Fruit fly (Drosophila melanogaster) whole organism, embryonic: Measurements from ENCODE around the gene CG12522.

ENCODE experiments used
- Atf3 ChIP-seq: fragments of 200-800 bp; sonication (Bioruptor generic); optimal IDR thresholded peaks from 3 replicates; lab custom pipeline; 2016; ENCODE audit warnings: missing biosample characterization, missing genetic modification characterization
- Awh ChIP-seq: fragments of 200-800 bp; sonication (Bioruptor generic); IDR thresholded peaks from 2 replicates; pipeline ENCODE4, ENCODE4 v1.3.6; 2022; ENCODE audit warnings: missing biosample characterization, missing genetic modification characterization
- Bteb2 ChIP-seq: fragments of 200-800 bp; sonication (Bioruptor generic); optimal IDR thresholded peaks from 2 replicates; lab custom pipeline; 2016; ENCODE audit warnings: missing biosample characterization, missing genetic modification characterization
- CG10462 ChIP-seq: fragments of 200-800 bp; sonication (Bioruptor generic); optimal IDR thresholded peaks from 2 replicates; lab custom pipeline; 2016; ENCODE audit warnings: missing biosample characterization, missing genetic modification characterization
- CG11398 ChIP-seq: fragments of 200-800 bp; sonication (Bioruptor generic); optimal IDR thresholded peaks from 2 replicates; lab custom pipeline; 2016; ENCODE audit warnings: missing biosample characterization, missing genetic modification characterization
- CG11456 ChIP-seq: fragments of 200-800 bp; sonication (Bioruptor generic); IDR thresholded peaks from 3 replicates; pipeline ENCODE4 v1.3.6; 2022; ENCODE audit warnings: missing biosample characterization, missing genetic modification characterization
- CG11560 ChIP-seq: fragments of 200-800 bp; sonication (Bioruptor generic); IDR thresholded peaks from 3 replicates; pipeline ENCODE4 v1.3.6; 2022; ENCODE audit warnings: missing biosample characterization, missing genetic modification characterization
- CG12659 ChIP-seq: fragments of 200-800 bp; sonication (Bioruptor generic); optimal IDR thresholded peaks from 3 replicates; lab custom pipeline; 2017; ENCODE audit warnings: mild to moderate bottlenecking, missing biosample characterization, missing genetic modification reagents, missing genetic modification characterization
- CG13894 ChIP-seq: fragments of 200-800 bp; sonication (Bioruptor generic); optimal IDR thresholded peaks from 3 replicates; lab custom pipeline; 2018; ENCODE audit warnings: missing biosample characterization, mild to moderate bottlenecking, missing genetic modification characterization, moderate library complexity
- CG14441 ChIP-seq: fragments of 200-800 bp; sonication (Bioruptor generic); IDR thresholded peaks from 2 replicates; pipeline ENCODE4 v1.3.6; 2022; ENCODE audit warnings: missing biosample characterization, missing genetic modification characterization
- CG14860 ChIP-seq: fragments of 200-800 bp; sonication (Bioruptor generic); IDR thresholded peaks from 3 replicates; pipeline ENCODE4 v1.3.6; 2022; ENCODE audit warnings: missing biosample characterization, missing genetic modification characterization; ENCODE audit not compliant: partially characterized antibody
- CG1602 ChIP-seq: fragments of 200-800 bp; sonication (Bioruptor generic); optimal IDR thresholded peaks from 3 replicates; lab custom pipeline; 2016; ENCODE audit warnings: missing biosample characterization, missing genetic modification characterization
- CG1832 ChIP-seq: fragments of 200-800 bp; sonication (Bioruptor generic); optimal IDR thresholded peaks from 2 replicates; lab custom pipeline; 2017; ENCODE audit warnings: missing biosample characterization, mild to moderate bottlenecking, missing genetic modification characterization, inconsistent platforms
- CG32767 ChIP-seq: fragments of 200-800 bp; sonication (Bioruptor generic); IDR thresholded peaks from 2 replicates; pipeline ENCODE4 v1.3.6; 2022; ENCODE audit warnings: missing biosample characterization, missing genetic modification characterization
- CG6689 ChIP-seq: fragments of 200-800 bp; sonication (Bioruptor generic); IDR thresholded peaks from 2 replicates; pipeline ENCODE4 v1.3.6; 2022; ENCODE audit warnings: missing biosample characterization, missing genetic modification characterization
- CG7987 ChIP-seq: fragments of 200-800 bp; sonication (Bioruptor generic); optimal IDR thresholded peaks from 2 replicates; lab custom pipeline; 2018; ENCODE audit warnings: missing biosample characterization, mild to moderate bottlenecking, missing genetic modification characterization, moderate library complexity
- CG8359 ChIP-seq: fragments of 200-800 bp; sonication (Bioruptor generic); optimal IDR thresholded peaks from 2 replicates; lab custom pipeline; 2017; ENCODE audit warnings: missing biosample characterization, mild to moderate bottlenecking, missing genetic modification characterization, borderline replicate concordance
- Camta ChIP-seq: fragments of 200-800 bp; sonication (Bioruptor generic); optimal IDR thresholded peaks from 2 replicates; lab custom pipeline; 2016; ENCODE audit warnings: missing biosample characterization, missing genetic modification characterization
- CkIIα-i1 ChIP-seq: fragments of 200-800 bp; sonication (Bioruptor generic); IDR thresholded peaks from 2 replicates; pipeline ENCODE4 v1.3.6; 2022; ENCODE audit warnings: missing biosample characterization, missing genetic modification characterization
- Dref ChIP-seq: fragments of 200-800 bp; sonication (Bioruptor generic); IDR thresholded peaks from 2 replicates; pipeline ENCODE4 v1.3.6; 2022; ENCODE audit warnings: missing biosample characterization, missing genetic modification characterization
- ERR ChIP-seq: fragments of 200-800 bp; sonication (Bioruptor generic); optimal IDR thresholded peaks from 2 replicates; lab custom pipeline; 2016; ENCODE audit warnings: missing biosample characterization, missing genetic modification characterization
- HLH4C ChIP-seq: fragments of 200-800 bp; sonication (Bioruptor generic); IDR thresholded peaks from 3 replicates; pipeline ENCODE4 v1.3.6; 2022; ENCODE audit warnings: missing biosample characterization, missing genetic modification characterization; ENCODE audit not compliant: partially characterized antibody
- Max ChIP-seq: fragments of 200-800 bp; sonication (Bioruptor generic); optimal IDR thresholded peaks from 2 replicates; lab custom pipeline; 2016; ENCODE audit warnings: missing biosample characterization, mild to moderate bottlenecking, missing genetic modification characterization
- NC2α ChIP-seq: fragments of 200-800 bp; sonication (Bioruptor generic); optimal IDR thresholded peaks from 2 replicates; lab custom pipeline; 2016; ENCODE audit warnings: missing biosample characterization, missing genetic modification characterization
- NFAT ChIP-seq: fragments of 200-800 bp; sonication (Bioruptor generic); IDR thresholded peaks from 2 replicates; pipeline ENCODE4 v1.3.6; 2022; ENCODE audit warnings: missing biosample characterization, missing genetic modification characterization
- Poxn ChIP-seq: fragments of 200-800 bp; sonication (Bioruptor generic); IDR thresholded peaks from 2 replicates; pipeline ENCODE4 v1.3.6; 2022; ENCODE audit warnings: missing biosample characterization, missing genetic modification characterization
- Spps ChIP-seq: fragments of 200-800 bp; sonication (Bioruptor generic); optimal IDR thresholded peaks from 2 replicates; lab custom pipeline; 2018; ENCODE audit warnings: missing biosample characterization, mild to moderate bottlenecking, missing genetic modification characterization
- Usf ChIP-seq: fragments of 200-800 bp; sonication (Bioruptor generic); optimal IDR thresholded peaks from 2 replicates; lab custom pipeline; 2017; ENCODE audit warnings: missing genotype, missing biosample characterization, missing genetic modification characterization
- al ChIP-seq: fragments of 200-800 bp; sonication (Bioruptor generic); IDR thresholded peaks from 2 replicates; pipeline ENCODE4 v1.3.6; 2022; ENCODE audit warnings: missing biosample characterization, missing genetic modification characterization
- cad ChIP-seq: fragments of >200 bp; optimal IDR thresholded peaks from 2 replicates; lab custom pipeline; 2017; ENCODE audit warnings: missing biosample characterization, missing genetic modification characterization
- crol ChIP-seq: fragments of 200-800 bp; sonication (Bioruptor generic); IDR thresholded peaks from 2 replicates; pipeline ENCODE4 v1.3.6; 2022; ENCODE audit warnings: missing biosample characterization, missing genetic modification characterization
- da ChIP-seq: fragments of 200-800 bp; sonication (Bioruptor generic); optimal IDR thresholded peaks from 2 replicates; lab custom pipeline; 2016; ENCODE audit warnings: missing biosample characterization, missing genetic modification characterization
- danr ChIP-seq: fragments of 200-800 bp; sonication (Bioruptor generic); IDR thresholded peaks from 2 replicates; pipeline ENCODE4 v1.3.6; 2022; ENCODE audit warnings: missing biosample characterization, missing genetic modification characterization
- esg ChIP-seq: fragments of 200-800 bp; sonication (Bioruptor generic); conservative IDR thresholded peaks from 2 replicates; pipeline ENCODE4 v1.3.6; 2022; ENCODE audit warnings: missing biosample characterization, missing genetic modification characterization
- eve ChIP-seq, 2 experiments: fragments of >200 bp; optimal IDR thresholded peaks; 2 replicates each; lab custom pipeline; 2017; ENCODE audit warnings: missing biosample characterization in 2 of 2, missing genetic modification characterization in 2 of 2
- gce ChIP-seq: fragments of 200-800 bp; sonication (Bioruptor generic); IDR thresholded peaks from 3 replicates; pipeline ENCODE4 v1.3.6; 2022; ENCODE audit warnings: missing biosample characterization, missing genetic modification characterization
- gem ChIP-seq: fragments of 200-800 bp; sonication (Bioruptor generic); optimal IDR thresholded peaks from 2 replicates; lab custom pipeline; 2019; ENCODE audit warnings: missing biosample characterization, mild to moderate bottlenecking, missing genetic modification characterization, moderate library complexity
- gsb-n ChIP-seq: fragments of 200-800 bp; sonication (Bioruptor generic); optimal IDR thresholded peaks from 3 replicates; lab custom pipeline; 2018; ENCODE audit warnings: missing biosample characterization, mild to moderate bottlenecking, missing genetic modification characterization
- jing ChIP-seq: fragments of 200-800 bp; sonication (Bioruptor generic); optimal IDR thresholded peaks from 2 replicates; lab custom pipeline; 2018; ENCODE audit warnings: missing biosample characterization, mild to moderate bottlenecking, missing genetic modification characterization
- lilli ChIP-seq: fragments of 200-800 bp; sonication (Bioruptor generic); optimal IDR thresholded peaks from 3 replicates; lab custom pipeline; 2016; ENCODE audit warnings: missing biosample characterization, missing genetic modification characterization
- luna ChIP-seq: fragments of 200-800 bp; sonication (Bioruptor generic); optimal IDR thresholded peaks from 2 replicates; lab custom pipeline; 2016; ENCODE audit warnings: missing biosample characterization, missing genetic modification characterization
- org-1 ChIP-seq: fragments of 200-800 bp; sonication (Bioruptor generic); optimal IDR thresholded peaks from 2 replicates; lab custom pipeline; 2017; ENCODE audit warnings: missing biosample characterization, missing genetic modification characterization
- psq ChIP-seq: fragments of 200-800 bp; sonication (Bioruptor generic); optimal IDR thresholded peaks from 2 replicates; lab custom pipeline; 2017; ENCODE audit warnings: missing biosample characterization, missing genetic modification characterization
- rib ChIP-seq: fragments of 200-800 bp; sonication (Bioruptor generic); IDR thresholded peaks from 2 replicates; pipeline ENCODE4 v1.3.6; 2022; ENCODE audit warnings: missing biosample characterization, missing genetic modification characterization
- scrt ChIP-seq: fragments of 200-800 bp; sonication (Bioruptor generic); optimal IDR thresholded peaks from 2 replicates; lab custom pipeline; 2018; ENCODE audit warnings: missing biosample characterization, mild to moderate bottlenecking, missing genetic modification characterization, moderate library complexity
- slbo ChIP-seq: fragments of 200-800 bp; sonication (Bioruptor generic); IDR thresholded peaks from 2 replicates; pipeline ENCODE4 v1.3.6; 2022; ENCODE audit warnings: missing biosample characterization, missing genetic modification characterization
- slp2 ChIP-seq: fragments of 200-800 bp; sonication (Bioruptor generic); optimal IDR thresholded peaks from 2 replicates; lab custom pipeline; 2016; ENCODE audit warnings: missing biosample characterization, missing genetic modification characterization
- sr ChIP-seq: fragments of 200-800 bp; sonication (Bioruptor generic); IDR thresholded peaks from 3 replicates; pipeline ENCODE4 v1.3.6; 2022; ENCODE audit warnings: missing biosample characterization, missing genetic modification characterization
- tap ChIP-seq: fragments of 200-800 bp; optimal IDR thresholded peaks from 3 replicates; lab custom pipeline; 2019; ENCODE audit warnings: missing biosample characterization, mild to moderate bottlenecking, missing genetic modification characterization, moderate library complexity
- tin ChIP-seq: fragments of 200-800 bp; sonication (Bioruptor generic); optimal IDR thresholded peaks from 3 replicates; lab custom pipeline; 2016; ENCODE audit warnings: missing biosample characterization, missing genetic modification characterization
- trem ChIP-seq: fragments of 200-800 bp; optimal IDR thresholded peaks from 3 replicates; lab custom pipeline; 2019; ENCODE audit warnings: missing biosample characterization, mild to moderate bottlenecking, missing genetic modification characterization, moderate library complexity
- tup ChIP-seq: fragments of 200-800 bp; sonication (Bioruptor generic); optimal IDR thresholded peaks from 2 replicates; lab custom pipeline; 2016; ENCODE audit warnings: missing biosample characterization, mild to moderate bottlenecking, missing genetic modification characterization, moderate library complexity

The CG12522 gene

DNA sequence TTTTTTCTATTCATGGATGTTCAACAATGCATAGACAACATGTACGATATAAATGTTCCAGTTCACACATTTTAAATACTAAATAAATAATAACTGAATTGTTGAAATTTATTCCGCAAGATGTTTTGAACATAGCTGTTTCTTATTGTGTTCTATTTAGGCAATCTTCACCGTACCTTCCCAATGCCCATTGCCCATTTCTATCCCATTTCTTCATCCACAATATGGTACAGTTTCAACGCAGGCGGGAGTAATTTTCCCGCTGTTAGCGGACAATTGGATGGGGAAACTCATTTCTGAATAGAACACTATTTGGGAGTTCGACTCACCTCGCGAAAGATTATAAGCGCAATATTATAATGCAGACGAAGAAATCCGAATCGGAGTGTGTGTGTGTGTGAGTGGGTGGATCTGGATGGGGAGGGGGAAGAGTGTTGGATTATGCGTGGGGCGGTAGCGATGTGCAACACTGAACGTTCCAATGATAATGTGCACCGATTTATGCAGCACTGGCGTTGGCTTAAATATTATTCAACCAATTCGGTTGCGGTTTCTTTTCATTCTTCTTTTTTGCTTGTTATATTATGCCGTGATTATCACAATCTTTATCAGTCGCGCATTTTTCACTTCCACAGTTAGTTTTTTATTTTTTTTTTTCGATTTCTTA is 16.0 kb upstream of the CG12522 start (continued):
- peak; percentile 32 for TF ChIP-seq trem (tag; lab: Kevin White, UChicago)
- no peak for TF ChIP-seq CG1832 (GFP tag; lab: Kevin White, UChicago)
- TF ChIP-seq luna (GFP tag; lab: Kevin White, UChicago), result no peak
- TF ChIP-seq Usf (GFP tag; lab: Kevin White, UChicago), result no peak
- no peak for TF ChIP-seq CG8359 (GFP tag; lab: Kevin White, UChicago)
- no peak for TF ChIP-seq Dref (GFP tag; lab: Robert Waterston, UW)
- peak; percentile 64 for TF ChIP-seq ERR (GFP tag; lab: Kevin White, UChicago)
- no peak for TF ChIP-seq CG11560 (tag; lab: Robert Waterston, UW)
- TF ChIP-seq Camta (GFP tag; lab: Kevin White, UChicago), result peak; percentile 38
- TF ChIP-seq lilli (GFP tag; lab: Kevin White, UChicago), result peak; percentile 30
- TF ChIP-seq CG11398 (GFP tag; lab: Kevin White, UChicago), result no peak
- peak; percentile 43 for TF ChIP-seq CG10462 (GFP tag; lab: Kevin White, UChicago)
- TF ChIP-seq gsb-n, result peak; percentile 19
- no peak for TF ChIP-seq CG14860 (GFP tag; lab: Robert Waterston, UW)
- TF ChIP-seq NFAT (GFP tag; lab: Robert Waterston, UW), result no peak; the same call in 1 of the 2 replicates
- no peak for TF ChIP-seq slp2 (GFP tag; lab: Kevin White, UChicago)
- peak; percentile 61 for TF ChIP-seq CG12659 (GFP tag; lab: Kevin White, UChicago)
- no peak for TF ChIP-seq Poxn
- peak; percentile 67; the same call in 2 of the 3 replicates for TF ChIP-seq CG11456 (GFP tag; lab: Robert Waterston, UW)
- no peak for TF ChIP-seq HLH4C (GFP tag; lab: Robert Waterston, UW)
- no peak for TF ChIP-seq Bteb2 (GFP tag; lab: Kevin White, UChicago)
- no peak for TF ChIP-seq CG7987 (GFP tag; lab: Kevin White, UChicago)
- peak in 1 of 2 experiments; percentile 58 for TF ChIP-seq eve (GFP tag; optimal IDR thresholded peaks at IDR 0.05; lab: Kevin White, UChicago)
- no peak for TF ChIP-seq CG13894
- no peak for TF ChIP-seq Spps (tag; lab: Kevin White, UChicago)
- no peak for TF ChIP-seq CG32767 (GFP tag; lab: Robert Waterston, UW)
- TF ChIP-seq gem (tag; lab: Kevin White, UChicago), result peak; percentile 10
- no peak for TF ChIP-seq CkIIα-i1
- TF ChIP-seq scrt, result no peak
- peak; percentile 7; the same call in 1 of the 2 replicates for TF ChIP-seq CG14441
- peak; percentile 86 for TF ChIP-seq crol (GFP tag; lab: Robert Waterston, UW)
- TF ChIP-seq Awh (GFP tag; lab: Robert Waterston, UW), result no peak
- TF ChIP-seq Atf3 (GFP tag; lab: Kevin White, UChicago), result no peak
- peak; percentile 96 for TF ChIP-seq sr (GFP tag; lab: Robert Waterston, UW)
- no peak for TF ChIP-seq danr
- TF ChIP-seq org-1, result no peak
- TF ChIP-seq CG1602 (GFP tag; lab: Kevin White, UChicago), result peak; percentile 9
- no peak for TF ChIP-seq tap (tag; lab: Kevin White, UChicago)
- TF ChIP-seq rib (GFP tag; lab: Robert Waterston, UW), result no peak
- no peak for TF ChIP-seq tup
- TF ChIP-seq esg (GFP tag; lab: Robert Waterston, UW), result no peak
- TF ChIP-seq da (GFP tag; lab: Kevin White, UChicago), result no peak
- TF ChIP-seq CG6689 (GFP tag; lab: Robert Waterston, UW), result no peak
- no peak for TF ChIP-seq gce (GFP tag; lab: Robert Waterston, UW)
- TF ChIP-seq tin (GFP tag; lab: Kevin White, UChicago), result peak; percentile 62
- TF ChIP-seq slbo, result peak; percentile 48
- TF ChIP-seq Max, result peak; percentile 7
- TF ChIP-seq al, result no peak
- peak; percentile 67 for TF ChIP-seq psq (GFP tag; lab: Kevin White, UChicago)
- no peak for TF ChIP-seq cad (GFP tag; lab: Kevin White, UChicago)
- TF ChIP-seq jing, result no peak
- TF ChIP-seq NC2α, result no peak
